Fruit fly (Drosophila melanogaster): ENCODE data around the gene CG12729.

CG12729 gene

DNA sequence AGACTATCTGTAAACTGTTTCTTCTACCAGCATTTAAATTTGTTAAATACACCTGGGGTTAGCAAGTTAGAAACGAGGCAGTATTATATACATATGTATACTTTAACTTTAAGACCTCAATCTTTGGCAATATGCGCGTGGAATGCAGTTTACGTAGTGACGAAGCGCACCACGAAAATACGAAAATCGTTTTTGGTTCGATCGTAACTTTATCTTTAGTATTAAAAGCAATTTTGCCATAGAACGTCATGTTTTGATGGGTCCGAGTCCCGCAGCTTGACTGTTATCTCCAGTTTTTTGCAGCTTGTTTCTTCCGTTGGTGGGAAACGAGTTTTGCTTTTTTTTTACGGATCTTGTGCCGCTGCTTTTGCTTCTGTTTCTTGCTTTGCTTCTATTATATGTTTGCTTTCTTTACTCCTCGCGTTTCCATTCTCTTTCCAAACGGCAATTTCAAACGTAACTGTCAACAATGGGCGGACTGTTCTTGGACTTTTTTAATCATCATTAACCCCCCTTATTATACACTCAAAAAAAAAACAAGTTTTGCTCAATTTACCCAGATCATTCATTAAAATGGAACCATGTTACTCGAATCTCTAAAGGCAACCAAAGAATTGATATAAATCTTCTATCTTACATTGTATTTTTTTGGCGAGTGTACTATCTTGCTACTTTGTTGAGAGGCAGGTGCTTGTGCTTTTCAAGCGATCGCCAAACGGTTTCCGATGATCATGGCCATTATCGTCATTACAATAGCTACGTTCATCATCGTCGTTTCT lies 46.8 kb downstream of the CG12729 start (continued):
- peak; percentile 32 for TF ChIP-seq CG11504 (tag; optimal IDR thresholded peaks at IDR 0.05)
- no peak for TF ChIP-seq corto (GFP tag; optimal IDR thresholded peaks at IDR 0.05)
- peak; percentile 51 for TF ChIP-seq Hand (GFP tag; optimal IDR thresholded peaks at IDR 0.05)
- TF ChIP-seq lola (GFP tag; optimal IDR thresholded peaks at IDR 0.05) = no peak
- peak; percentile 40 for TF ChIP-seq Camta (GFP tag; optimal IDR thresholded peaks at IDR 0.05)
- peak; percentile 15 for TF ChIP-seq CG10979 (tag; optimal IDR thresholded peaks at IDR 0.05)
- TF ChIP-seq wdn (GFP tag; IDR thresholded peaks at IDR 0.05) = peak; percentile 40; the same call in 1 of the 2 replicates
- 0 out of 2 replicates have a peak, but pooled peaks have one; percentile 21 for TF ChIP-seq CG14667 (GFP tag; IDR thresholded peaks at IDR 0.05)
- no peak for TF ChIP-seq CG7745 (tag; optimal IDR thresholded peaks at IDR 0.05)
- TF ChIP-seq CG11398 (GFP tag; optimal IDR thresholded peaks at IDR 0.05) = no peak
- TF ChIP-seq Nf-YC (tag; optimal IDR thresholded peaks at IDR 0.05) = no peak
- no peak for TF ChIP-seq CG8281 (tag; optimal IDR thresholded peaks at IDR 0.05)
- peak in 1 of 2 experiments; percentile 36 for TF ChIP-seq Pdp1 (GFP tag; optimal IDR thresholded peaks at IDR 0.05)
- peak; percentile 15; the same call in 2 of the 3 replicates for TF ChIP-seq row (GFP tag; IDR thresholded peaks at IDR 0.05)
- TF ChIP-seq NfI (GFP tag; optimal IDR thresholded peaks at IDR 0.05) = peak; percentile 9
- peak; percentile 34 for TF ChIP-seq disco-r (GFP tag; optimal IDR thresholded peaks at IDR 0.05)
- TF ChIP-seq pzg (GFP tag; optimal IDR thresholded peaks at IDR 0.05) = no peak
- peak; percentile 8 for TF ChIP-seq phol (tag; optimal IDR thresholded peaks at IDR 0.05)
- TF ChIP-seq CG12769 (tag; optimal IDR thresholded peaks at IDR 0.05) = peak; percentile 54
- peak; percentile 52 for TF ChIP-seq Drgx (GFP tag; IDR thresholded peaks at IDR 0.05)
- peak; percentile 45 for TF ChIP-seq Blimp-1 (GFP tag; optimal IDR thresholded peaks at IDR 0.05)
- TF ChIP-seq seq (GFP tag; IDR thresholded peaks at IDR 0.05) = 0 out of 2 replicates have a peak, but pooled peaks have one; percentile 19
- no peak for TF ChIP-seq luna (GFP tag; optimal IDR thresholded peaks at IDR 0.05)
- TF ChIP-seq CG11695 (GFP tag; IDR thresholded peaks at IDR 0.05) = 0 out of 3 replicates have a peak, but pooled peaks have one; percentile 28
- TF ChIP-seq CG7928 (GFP tag; optimal IDR thresholded peaks at IDR 0.05) = peak; percentile 26
- peak; percentile 14 for TF ChIP-seq grau (tag; optimal IDR thresholded peaks at IDR 0.05)

DNA sequence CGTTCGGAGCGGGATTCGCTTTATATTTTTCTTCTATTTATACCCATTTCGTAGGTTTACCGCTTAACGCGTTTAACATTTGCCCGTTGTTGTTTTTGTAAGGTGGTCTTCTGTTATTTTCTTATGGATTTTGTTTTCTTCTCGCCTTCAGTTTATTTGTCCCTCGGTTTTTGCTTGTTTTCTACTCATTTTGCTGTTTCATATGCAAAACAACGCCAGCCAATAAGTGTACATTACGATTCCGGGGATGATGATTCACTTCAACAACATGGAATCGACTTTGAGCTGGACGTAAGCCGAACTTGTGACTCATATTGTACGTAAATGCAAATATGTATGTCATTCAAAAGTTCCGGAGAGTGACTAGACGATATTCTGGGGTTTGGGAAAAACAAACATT lies 47.4 kb downstream of the CG12729 start:
- peak; percentile 50 for TF ChIP-seq Ets65A (GFP tag)
- TF ChIP-seq nom (GFP tag; optimal IDR thresholded peaks at IDR 0.05) = peak; percentile 67
- TF ChIP-seq CG14441 (GFP tag; IDR thresholded peaks at IDR 0.05) = peak; percentile 26; the same call in 1 of the 2 replicates
- TF ChIP-seq CG4617 (GFP tag; optimal IDR thresholded peaks at IDR 0.05; ENCODE audit: borderline replicate concordance) = no peak
- TF ChIP-seq Sry-δ (GFP tag; optimal IDR thresholded peaks at IDR 0.05) = no peak
- TF ChIP-seq zfh2 (GFP tag; optimal IDR thresholded peaks at IDR 0.05) = no peak
- TF ChIP-seq MTF-1 (GFP tag; optimal IDR thresholded peaks at IDR 0.05; ENCODE audit: borderline replicate concordance) = no peak

DNA sequence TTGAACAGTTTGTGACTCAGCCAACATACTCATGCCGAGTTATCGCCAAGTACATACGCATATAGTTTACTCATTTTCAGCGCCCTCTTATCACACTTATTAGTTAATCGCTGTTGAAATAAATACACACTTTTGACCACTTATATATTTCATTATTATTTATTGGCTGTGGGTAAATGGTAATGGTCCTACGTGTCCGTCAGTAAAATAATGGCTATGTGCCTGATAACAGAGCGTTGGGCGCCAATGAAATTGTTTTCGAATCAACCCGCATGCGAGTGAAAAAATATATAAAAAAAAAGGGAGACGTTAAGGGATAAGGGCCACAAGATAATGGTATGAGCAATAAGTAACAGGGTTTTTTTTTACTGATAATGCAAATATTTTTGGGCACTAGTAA lies 48.1 kb downstream of the CG12729 start:
- peak; percentile 29 for TF ChIP-seq Hey (tag; optimal IDR thresholded peaks at IDR 0.05)
- peak; percentile 76 for TF ChIP-seq sug (tag; optimal IDR thresholded peaks at IDR 0.05)
- TF ChIP-seq CG34422 (GFP tag; IDR thresholded peaks at IDR 0.05) = no peak
- no peak for TF ChIP-seq twi (tag; optimal IDR thresholded peaks at IDR 0.05)
- TF ChIP-seq usp (GFP tag; optimal IDR thresholded peaks at IDR 0.05) = no peak
- peak; percentile 31 for TF ChIP-seq grn (GFP tag; optimal IDR thresholded peaks at IDR 0.05)
- peak; percentile 16 for TF ChIP-seq abd-A (tag; optimal IDR thresholded peaks at IDR 0.05)
- no peak for TF ChIP-seq CG11696 (GFP tag; IDR thresholded peaks at IDR 0.05)
- no peak for TF ChIP-seq Kr (GFP tag; optimal IDR thresholded peaks at IDR 0.05)
- TF ChIP-seq CG17361 (GFP tag; IDR thresholded peaks at IDR 0.05) = peak; percentile 33; the same call in 1 of the 3 replicates
- no peak for TF ChIP-seq dimm (GFP tag; IDR thresholded peaks at IDR 0.05)
- peak in 1 of 2 experiments; percentile 29 for TF ChIP-seq Pdp1 (GFP tag; optimal IDR thresholded peaks at IDR 0.05)
- peak; percentile 8 for TF ChIP-seq CG18599 (GFP tag; optimal IDR thresholded peaks at IDR 0.05)
- peak; percentile 97 for TF ChIP-seq exex (tag; optimal IDR thresholded peaks at IDR 0.05)
- no peak for TF ChIP-seq chn (GFP tag; optimal IDR thresholded peaks at IDR 0.05)
- TF ChIP-seq mirr (GFP tag; optimal IDR thresholded peaks at IDR 0.05) = peak; percentile 57
